Fruit fly (Drosophila melanogaster) whole organism, pupa: ENCODE results near the gene mAChR-C.
A peak's percentile ranks its signal among the peaks of the same experiment; 100 is the strongest.

ENCODE experiments used
- CG10348 ChIP-seq: fragments of 200-800 bp; sonication (Bioruptor generic); IDR thresholded peaks from 2 replicates; pipeline ENCODE4 v1.3.6; 2022; ENCODE audit warnings: missing biosample characterization, missing genetic modification characterization
- CG12605 ChIP-seq: fragments of 200-800 bp; sonication (Bioruptor generic); IDR thresholded peaks from 2 replicates; pipeline ENCODE4 v1.3.6; 2022; ENCODE audit warnings: missing biosample characterization, missing genetic modification characterization
- CG32121 ChIP-seq: fragments of 200-800 bp; sonication (Bioruptor generic); IDR thresholded peaks from 2 replicates; pipeline ENCODE4 v1.3.6; 2022; ENCODE audit warnings: missing biosample characterization, missing genetic modification characterization
- CG34367 ChIP-seq: fragments of 200-800 bp; sonication (Bioruptor generic); optimal IDR thresholded peaks from 2 replicates; lab custom pipeline; 2018; ENCODE audit warnings: missing biosample characterization, mild to moderate bottlenecking, missing genetic modification characterization
- CG4496 ChIP-seq: fragments of 200-800 bp; sonication (Bioruptor generic); IDR thresholded peaks from 3 replicates; pipeline ENCODE4 v1.3.6; 2022; ENCODE audit warnings: missing biosample characterization, missing genetic modification characterization
- CG8159 ChIP-seq: fragments of 200-800 bp; sonication (Bioruptor generic); optimal IDR thresholded peaks from 3 replicates; lab custom pipeline; 2018; ENCODE audit warnings: missing biosample characterization, mild to moderate bottlenecking, missing genetic modification characterization, moderate library complexity
- CG8301 ChIP-seq: fragments of 200-800 bp; sonication (Bioruptor generic); optimal IDR thresholded peaks from 2 replicates; lab custom pipeline; 2018; ENCODE audit warnings: missing biosample characterization, mild to moderate bottlenecking, missing genetic modification characterization
- D1 ChIP-seq: fragments of 200-800 bp; sonication (Bioruptor generic); optimal IDR thresholded peaks from 2 replicates; lab custom pipeline; 2018; ENCODE audit warnings: missing biosample characterization, mild to moderate bottlenecking, missing genetic modification characterization, moderate library complexity
- EcR ChIP-seq: fragments of 200-800 bp; sonication (Bioruptor generic); optimal IDR thresholded peaks from 3 replicates; lab custom pipeline; 2019; ENCODE audit warnings: missing biosample characterization, missing genetic modification characterization, mild to moderate bottlenecking, moderate library complexity, missing genetic modification reagents
- Ets98B ChIP-seq: fragments of 200-800 bp; sonication (Bioruptor generic); IDR thresholded peaks from 2 replicates; pipeline ENCODE4 v1.3.6; 2022; ENCODE audit warnings: missing biosample characterization, missing genetic modification characterization
- Snoo ChIP-seq: fragments of 200-800 bp; sonication (Bioruptor generic); optimal IDR thresholded peaks from 3 replicates; lab custom pipeline; 2017; ENCODE audit warnings: missing biosample characterization, mild to moderate bottlenecking, missing genetic modification characterization, inconsistent platforms
- fd96Ca ChIP-seq: fragments of 200-800 bp; sonication (Bioruptor generic); IDR thresholded peaks from 3 replicates; pipeline ENCODE4 v1.3.6; 2022; ENCODE audit warnings: missing biosample characterization, missing genetic modification characterization
- gl ChIP-seq: fragments of 200-800 bp; sonication (Bioruptor generic); optimal IDR thresholded peaks from 2 replicates; lab custom pipeline; 2018; ENCODE audit warnings: missing biosample characterization, mild to moderate bottlenecking, missing genetic modification characterization
- rn ChIP-seq: fragments of 200-800 bp; sonication (Bioruptor generic); IDR thresholded peaks from 2 replicates; pipeline ENCODE4 v1.3.6; 2022; ENCODE audit warnings: missing biosample characterization, missing genetic modification characterization

DNA sequence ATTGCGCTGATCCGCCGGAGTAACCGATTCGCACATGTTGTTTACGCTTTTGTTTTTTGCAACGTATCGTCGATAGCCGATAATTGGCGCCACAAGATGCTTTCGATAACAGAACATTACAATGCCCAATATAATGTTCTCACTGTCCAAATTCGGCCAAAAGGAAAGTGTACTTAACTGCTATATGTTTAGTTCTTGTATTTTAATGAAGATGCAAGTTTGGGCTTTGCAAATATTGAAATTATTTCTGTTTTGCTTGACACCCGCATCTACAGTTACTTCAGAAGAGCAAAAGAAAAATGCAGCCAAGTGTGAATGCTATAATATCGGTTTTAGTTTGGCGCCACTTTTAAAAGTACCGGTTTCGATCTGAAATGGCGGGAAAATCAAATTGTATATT, 20.1 kb upstream of the mAChR-C start:
- TF ChIP-seq gl (tag; lab: Kevin White, UChicago) (peak; percentile 81), fd96Ca (GFP tag; lab: Robert Waterston, UW) (peak; percentile 91), CG12605 (GFP tag; lab: Robert Waterston, UW) (peak; percentile 78), D1 (tag; lab: Kevin White, UChicago) (peak; percentile 53), Ets98B (peak; percentile 85), CG34367 (peak; percentile 91), Snoo (tag; lab: Kevin White, UChicago) (peak; percentile 91), rn (GFP tag; lab: Robert Waterston, UW) (peak; percentile 68), CG8159 (peak; percentile 93), EcR (peak; percentile 47), CG4496 (peak; percentile 93), CG32121 (GFP tag; lab: Robert Waterston, UW) (peak; percentile 87), CG8301 (tag; lab: Kevin White, UChicago) (peak; percentile 90), CG10348 (GFP tag; lab: Robert Waterston, UW) (peak; percentile 76)
